Worm (Caenorhabditis elegans) whole organism, young adult: ENCODE results near the gene cab-1.

Source experiments
- B0336.3 ChIP-seq: fragments of 200-800 bp; sonication (Bioruptor generic); IDR thresholded peaks from 2 replicates; pipeline ENCODE4 v1.3.6; 2022; ENCODE audit warnings: missing genetic modification characterization, missing compliant biosample characterization
- C17E4.6 ChIP-seq: fragments of 200-800 bp; sonication (Bioruptor generic); IDR thresholded peaks from 2 replicates; pipeline ENCODE4 v1.3.6; 2022; ENCODE audit warnings: missing genetic modification reagents, missing genetic modification characterization, missing compliant biosample characterization
- K11D2.4 ChIP-seq: fragments of 200-800 bp; sonication (Bioruptor generic); IDR thresholded peaks from 2 replicates; pipeline ENCODE4 v1.3.6; 2022; ENCODE audit warnings: missing genetic modification reagents, missing genetic modification characterization, missing compliant biosample characterization
- K12H6.12 ChIP-seq: fragments of 200-800 bp; sonication (Bioruptor generic); optimal IDR thresholded peaks from 2 replicates; lab custom pipeline; 2018; ENCODE audit warnings: mild to moderate bottlenecking, missing genetic modification characterization, missing compliant biosample characterization
- T26A5.8 ChIP-seq: sonication (generic microtip); optimal IDR thresholded peaks from 2 replicates; lab custom pipeline; 2016; ENCODE audit warnings: missing genetic modification characterization, missing compliant biosample characterization
- Y56A3A.18 ChIP-seq: fragments of 200-800 bp; sonication (Bioruptor generic); IDR thresholded peaks from 2 replicates; pipeline ENCODE4 v1.3.6; 2022; ENCODE audit warnings: missing genetic modification reagents, missing genetic modification characterization, missing compliant biosample characterization
- akir-1 ChIP-seq: fragments of 200-800 bp; sonication (Bioruptor generic); optimal IDR thresholded peaks from 2 replicates; lab custom pipeline; 2018; ENCODE audit warnings: mild to moderate bottlenecking, missing genetic modification characterization, moderate library complexity, missing compliant biosample characterization
- aptf-2 ChIP-seq: fragments of 200-800 bp; sonication (Bioruptor generic); conservative IDR thresholded peaks from 2 replicates; pipeline ENCODE4 v1.3.6; 2022; ENCODE audit warnings: missing genetic modification reagents, missing genetic modification characterization, missing compliant biosample characterization
- athp-1 ChIP-seq: sonication (generic microtip); optimal IDR thresholded peaks from 2 replicates; lab custom pipeline; 2017; ENCODE audit warnings: mild to moderate bottlenecking, missing genetic modification characterization, missing compliant biosample characterization
- bed-2 ChIP-seq: fragments of 200-800 bp; sonication (Bioruptor generic); IDR thresholded peaks from 2 replicates; pipeline ENCODE4 v1.3.6; 2022; ENCODE audit warnings: missing genetic modification reagents, missing genetic modification characterization, missing compliant biosample characterization
- ccch-3 ChIP-seq: fragments of 200-800 bp; sonication (Bioruptor generic); optimal IDR thresholded peaks from 2 replicates; lab custom pipeline; 2018; ENCODE audit warnings: mild to moderate bottlenecking, missing genetic modification characterization, missing compliant biosample characterization
- cebp-1 ChIP-seq, 2 experiments: fragments of 200-800 bp in 1 of 2; sonication (Bioruptor generic) in 1 of 2; sonication (generic microtip) in 1 of 2; IDR thresholded peaks in 1 of 2; optimal IDR thresholded peaks in 1 of 2; 2 replicates each; pipeline versions ENCODE4 v1.3.6 to Lab custom; 2017 to 2022; ENCODE audit warnings: missing compliant biosample characterization in 2 of 2, missing genetic modification characterization in 2 of 2, mild to moderate bottlenecking in 1 of 2, missing genetic modification reagents in 1 of 2, moderate library complexity in 1 of 2
- ceh-100 ChIP-seq: fragments of 200-800 bp; sonication (Bioruptor generic); IDR thresholded peaks from 2 replicates; pipeline ENCODE4 v1.3.6; 2022; ENCODE audit warnings: missing genetic modification reagents, missing genetic modification characterization, missing compliant biosample characterization
- ceh-91 ChIP-seq: fragments of 200-800 bp; sonication (Bioruptor generic); IDR thresholded peaks from 2 replicates; pipeline ENCODE4 v1.3.6; 2022; ENCODE audit warnings: missing genetic modification reagents, missing genetic modification characterization, missing compliant biosample characterization
- chd-7 ChIP-seq: sonication (generic microtip); optimal IDR thresholded peaks from 2 replicates; lab custom pipeline; 2016; ENCODE audit warnings: mild to moderate bottlenecking, missing genetic modification characterization, moderate library complexity, missing compliant biosample characterization
- dpff-1 ChIP-seq: sonication (generic microtip); optimal IDR thresholded peaks from 2 replicates; lab custom pipeline; 2017; ENCODE audit warnings: mild to moderate bottlenecking, missing genetic modification characterization, missing compliant biosample characterization
- efl-1 ChIP-seq: fragments of 150-350 bp; optimal IDR thresholded peaks from 2 replicates; lab custom pipeline; 2014; ENCODE audit warnings: missing biosample characterization, missing genetic modification reagents, missing genetic modification characterization
- egl-44 ChIP-seq: fragments of 200-800 bp; sonication (Bioruptor generic); IDR thresholded peaks from 2 replicates; pipeline ENCODE4 v1.3.6; 2022; ENCODE audit warnings: missing genetic modification reagents, missing genetic modification characterization, missing compliant biosample characterization
- egrh-3 ChIP-seq: fragments of 200-800 bp; sonication (Bioruptor generic); IDR thresholded peaks from 2 replicates; pipeline ENCODE4 v1.3.6; 2022; ENCODE audit warnings: missing genetic modification reagents, missing genetic modification characterization, missing compliant biosample characterization
- ekl-4 ChIP-seq: fragments of 200-800 bp; sonication (Bioruptor generic); IDR thresholded peaks from 2 replicates; pipeline ENCODE4 v1.3.6; 2022; ENCODE audit warnings: missing genetic modification reagents, missing genetic modification characterization, missing compliant biosample characterization
- fkh-3 ChIP-seq: sonication (generic microtip); optimal IDR thresholded peaks from 2 replicates; lab custom pipeline; 2016; ENCODE audit warnings: mild to moderate bottlenecking, missing genetic modification characterization, missing compliant biosample characterization
- hlh-12 ChIP-seq: sonication (generic microtip); optimal IDR thresholded peaks from 2 replicates; lab custom pipeline; 2016; ENCODE audit warnings: missing genetic modification characterization, missing compliant biosample characterization
- hlh-26 ChIP-seq: fragments of 200-800 bp; sonication (Bioruptor generic); conservative IDR thresholded peaks from 2 replicates; pipeline ENCODE4 v1.3.6; 2022; ENCODE audit warnings: missing genetic modification reagents, missing genetic modification characterization, missing compliant biosample characterization
- hrde-1 ChIP-seq: sonication (generic microtip); optimal IDR thresholded peaks from 2 replicates; lab custom pipeline; 2016; ENCODE audit warnings: missing genetic modification characterization, mild to moderate bottlenecking, missing compliant biosample characterization, moderate library complexity, missing genotype, missing genetic modification reagents, borderline replicate concordance
- hsf-1 ChIP-seq: fragments of 200-800 bp; sonication (Bioruptor generic); IDR thresholded peaks from 2 replicates; pipeline ENCODE4 v1.3.6; 2022; ENCODE audit warnings: missing genetic modification reagents, missing genetic modification characterization, missing compliant biosample characterization
- lin-35 ChIP-seq, 3 experiments: fragments of 150-350 bp in 2 of 3; sonication (generic microtip) in 1 of 3; optimal IDR thresholded peaks; 2 replicates each; lab custom pipeline; 2014 to 2018; ENCODE audit warnings: missing biosample characterization in 3 of 3, missing genetic modification characterization in 3 of 3, missing genetic modification reagents in 3 of 3
- lin-40 ChIP-seq: sonication (generic microtip); optimal IDR thresholded peaks from 2 replicates; lab custom pipeline; 2016; ENCODE audit warnings: missing genetic modification characterization, mild to moderate bottlenecking, missing compliant biosample characterization, missing genotype, missing genetic modification reagents
- lsl-1 ChIP-seq: fragments of 200-800 bp; sonication (Bioruptor generic); optimal IDR thresholded peaks from 2 replicates; lab custom pipeline; 2018; ENCODE audit warnings: mild to moderate bottlenecking, missing genetic modification characterization, moderate library complexity, missing compliant biosample characterization
- madf-10 ChIP-seq: sonication (generic microtip); optimal IDR thresholded peaks from 2 replicates; lab custom pipeline; 2016; ENCODE audit warnings: mild to moderate bottlenecking, missing genetic modification characterization, missing compliant biosample characterization
- madf-3 ChIP-seq: fragments of 200-800 bp; sonication (Bioruptor generic); IDR thresholded peaks from 2 replicates; pipeline ENCODE4 v1.3.6; 2022; ENCODE audit warnings: missing genetic modification reagents, missing genetic modification characterization, missing compliant biosample characterization
- mes-4 ChIP-seq: sonication (generic microtip); optimal IDR thresholded peaks from 2 replicates; lab custom pipeline; 2016; ENCODE audit warnings: missing genotype, missing genetic modification characterization, missing compliant biosample characterization
- mxl-1 ChIP-seq: sonication (generic microtip); optimal IDR thresholded peaks from 2 replicates; lab custom pipeline; 2016; ENCODE audit warnings: missing genetic modification characterization, missing compliant biosample characterization
- nfyb-1 ChIP-seq: fragments of 200-800 bp; sonication (Bioruptor generic); IDR thresholded peaks from 2 replicates; pipeline ENCODE4 v1.3.6; 2022; ENCODE audit warnings: missing genetic modification reagents, missing genetic modification characterization, missing compliant biosample characterization
- nhr-179 ChIP-seq: sonication (generic microtip); optimal IDR thresholded peaks from 2 replicates; lab custom pipeline; 2016; ENCODE audit warnings: mild to moderate bottlenecking, missing genetic modification characterization, missing compliant biosample characterization
- nhr-80 ChIP-seq: sonication (generic microtip); optimal IDR thresholded peaks from 2 replicates; lab custom pipeline; 2016; ENCODE audit warnings: missing genetic modification characterization, missing compliant biosample characterization
- rec-8 ChIP-seq, 2 experiments: sonication (generic microtip); optimal IDR thresholded peaks; 2 replicates each; lab custom pipeline; 2016; ENCODE audit warnings: mild to moderate bottlenecking in 2 of 2, missing genetic modification characterization in 2 of 2, missing genetic modification reagents in 2 of 2, missing genotype in 2 of 2, missing biosample characterization in 1 of 2, missing compliant biosample characterization in 1 of 2, moderate library complexity in 1 of 2
- snpc-3.4 ChIP-seq: sonication (generic microtip); optimal IDR thresholded peaks from 2 replicates; lab custom pipeline; 2017; ENCODE audit warnings: missing genetic modification characterization, mild to moderate bottlenecking, missing compliant biosample characterization, antibody characterized with exemption, moderate library complexity, missing genotype, missing genetic modification reagents
- somi-1 ChIP-seq: fragments of 200-800 bp; sonication (Bioruptor generic); optimal IDR thresholded peaks from 2 replicates; lab custom pipeline; 2018; ENCODE audit warnings: mild to moderate bottlenecking, missing genetic modification characterization, missing compliant biosample characterization
- tbx-9 ChIP-seq: sonication (generic microtip); optimal IDR thresholded peaks from 2 replicates; lab custom pipeline; 2016; ENCODE audit warnings: borderline replicate concordance, missing genetic modification characterization, inconsistent platforms, missing compliant biosample characterization
- unc-62 ChIP-seq: fragments of 150-350 bp; optimal IDR thresholded peaks from 2 replicates; lab custom pipeline; 2014; ENCODE audit warnings: missing biosample characterization, missing genetic modification reagents, missing genetic modification characterization
- ztf-28 ChIP-seq: fragments of 200-800 bp; sonication (Bioruptor generic); IDR thresholded peaks from 2 replicates; pipeline ENCODE4 v1.3.6; 2022; ENCODE audit warnings: missing genetic modification reagents, missing genetic modification characterization, missing compliant biosample characterization

Gene cab-1

DNA sequence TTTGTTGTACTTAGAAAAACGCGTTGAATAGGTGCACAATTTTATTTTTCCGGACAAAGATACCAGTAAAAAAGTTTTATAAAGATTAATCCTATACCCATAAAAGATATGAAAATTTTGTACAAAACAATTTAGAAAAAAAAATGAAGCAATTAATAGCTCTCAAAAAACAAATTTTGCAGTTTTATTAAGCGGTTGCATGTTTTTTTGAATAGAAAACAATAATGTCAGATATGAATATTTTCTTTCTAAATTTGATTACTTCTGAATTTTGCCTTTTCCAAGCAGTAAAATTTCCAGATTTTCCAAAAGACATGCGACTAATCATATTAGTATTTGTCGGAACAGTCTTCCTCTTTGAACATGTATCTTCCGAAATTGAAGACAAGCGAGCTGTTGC, 4.2 kb upstream of the cab-1 start, which contains the start of gene C23H4.8:
TSS of gene C23H4.8 (plus strand) at position 301 of the 400 bp plus-strand sequence.
- no peak for TF ChIP-seq aptf-2 (GFP tag; lab: Robert Waterston, UW)
- no peak for TF ChIP-seq Y56A3A.18
- no peak for TF ChIP-seq dpff-1 (tag; lab: Kevin White, UChicago)
- TF ChIP-seq lsl-1 (GFP tag; lab: Kevin White, UChicago) = no peak
- TF ChIP-seq K11D2.4 (GFP tag; lab: Robert Waterston, UW) = no peak
- no peak for TF ChIP-seq ceh-91
- TF ChIP-seq hlh-26 = no peak
- no peak for TF ChIP-seq mxl-1 (tag; lab: Kevin White, UChicago)
- no peak for TF ChIP-seq nhr-179 (tag; lab: Kevin White, UChicago)
- TF ChIP-seq hrde-1 (tag; lab: Kevin White, UChicago) = no peak
- TF ChIP-seq unc-62 (GFP tag; lab: Kevin White, UChicago) = no peak
- no peak for TF ChIP-seq ceh-100 (GFP tag; lab: Robert Waterston, UW)
- no peak for TF ChIP-seq lin-35 (GFP tag; optimal IDR thresholded peaks at IDR 0.05; lab: Kevin White, UChicago)
- TF ChIP-seq somi-1 (GFP tag; lab: Kevin White, UChicago) = no peak

- TF ChIP-seq nhr-80 (tag; lab: Kevin White, UChicago) (peak; percentile 51), ekl-4 (GFP tag; lab: Robert Waterston, UW) (no peak)
Measured at ce11 chrX:12210145-12211032, 2.3 kb downstream of the cab-1 start.

DNA sequence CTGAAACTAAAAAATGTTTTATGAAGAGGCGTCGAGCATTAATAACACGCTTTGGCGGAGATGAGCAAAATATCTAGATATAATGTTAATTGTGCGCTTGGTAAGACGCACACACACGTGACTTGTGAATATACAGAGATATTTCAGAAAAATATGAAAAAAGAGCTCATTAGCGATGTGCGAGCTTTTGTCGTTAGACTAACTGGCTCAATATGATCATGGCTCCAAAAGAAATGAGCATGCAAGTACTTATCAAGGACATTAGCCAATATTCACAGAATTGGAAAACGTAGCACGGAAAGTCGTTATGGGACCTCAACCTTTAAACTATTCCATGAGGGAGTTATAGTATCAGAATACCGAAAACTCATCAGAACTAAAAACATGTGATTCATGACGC, 5.6 kb downstream of the cab-1 start:
- TF ChIP-seq chd-7 (tag; lab: Kevin White, UChicago) (no peak), egl-44 (GFP tag; lab: Robert Waterston, UW) (no peak), nfyb-1 (no peak), hsf-1 (GFP tag; lab: Robert Waterston, UW) (no peak), efl-1 (no peak), egrh-3 (GFP tag; lab: Robert Waterston, UW) (no peak), K11D2.4 (GFP tag; lab: Robert Waterston, UW) (no peak), rec-8 (tag; optimal IDR thresholded peaks at IDR 0.05; lab: Kevin White, UChicago) (no peak)

- TF ChIP-seq lin-35 (GFP tag; optimal IDR thresholded peaks at IDR 0.05; lab: Kevin White, UChicago) (peak in 1 of 3 experiments; percentile 40), madf-3 (0 out of 2 replicates have a peak, but pooled peaks have one; percentile 4), mes-4 (tag; lab: Kevin White, UChicago) (no peak), lin-40 (peak; percentile 63), egrh-3 (GFP tag; lab: Robert Waterston, UW) (peak; percentile 56; the same call in 1 of the 2 replicates), ccch-3 (GFP tag; lab: Kevin White, UChicago) (no peak), ztf-28 (GFP tag; lab: Robert Waterston, UW) (no peak), ceh-91 (no peak), athp-1 (tag; lab: Kevin White, UChicago) (no peak), C17E4.6 (no peak), akir-1 (GFP tag; lab: Kevin White, UChicago) (no peak), T26A5.8 (tag; lab: Kevin White, UChicago) (no peak), cebp-1 (GFP tag; IDR thresholded peaks at IDR 0.05; lab: Robert Waterston, UW) (no peak), cebp-1 (tag; optimal IDR thresholded peaks at IDR 0.05; lab: Kevin White, UChicago) (peak; percentile 59), somi-1 (GFP tag; lab: Kevin White, UChicago) (peak; percentile 54), K12H6.12 (tag; lab: Kevin White, UChicago) (peak; percentile 75), tbx-9 (no peak), B0336.3 (GFP tag; lab: Robert Waterston, UW) (no peak), fkh-3 (tag; lab: Kevin White, UChicago) (no peak), bed-2 (0 out of 2 replicates have a peak, but pooled peaks have one; percentile 6), madf-10 (tag; lab: Kevin White, UChicago) (peak; percentile 84), hlh-12 (tag; lab: Kevin White, UChicago) (no peak), snpc-3.4 (tag; lab: Kevin White, UChicago) (no peak)
Measured at ce11 chrX:12205478-12206059, 7.1 kb downstream of the cab-1 start.
